Worm (Caenorhabditis elegans): ENCODE measurements around the gene F01F1.3.

- TF ChIP-seq sox-4 (tag; optimal IDR thresholded peaks at IDR 0.05) (no peak), che-1 (tag; optimal IDR thresholded peaks at IDR 0.05) (no peak), nhr-11 (tag; optimal IDR thresholded peaks at IDR 0.05) (no peak), ceh-45 (GFP tag; IDR thresholded peaks at IDR 0.05) (no peak), ama-1 (optimal IDR thresholded peaks at IDR 0.05) (no peak), fkh-10 (GFP tag; optimal IDR thresholded peaks at IDR 0.05) (no peak), ceh-9 (tag; optimal IDR thresholded peaks at IDR 0.05) (no peak), ztf-16 (tag; optimal IDR thresholded peaks at IDR 0.05) (no peak), F13H6.1 (tag; optimal IDR thresholded peaks at IDR 0.05) (no peak), ceh-22 (tag; optimal IDR thresholded peaks at IDR 0.05) (no peak), unc-86 (tag; optimal IDR thresholded peaks at IDR 0.05) (no peak), nfya-1 (tag; optimal IDR thresholded peaks at IDR 0.05) (no peak), ets-4 (tag; optimal IDR thresholded peaks at IDR 0.05) (no peak), dve-1 (tag; optimal IDR thresholded peaks at IDR 0.05) (no peak)
These were observed 3.3 kb upstream of the F01F1.3 start, which contains the start of gene eng-1 for ce11 chrIII:5868401-5868800.

Data from whole organism, late embryonic.